Fruit fly (Drosophila melanogaster) whole organism, embryonic: ENCODE data around the gene hook.
A peak's percentile ranks its signal among the peaks of the same experiment; 100 is the strongest.

Experiments used
- Aef1 ChIP-seq: fragments of 200-800 bp; sonication (Bioruptor generic); IDR thresholded peaks from 3 replicates; pipeline ENCODE4 v1.3.6; 2022; ENCODE audit warnings: missing biosample characterization, missing genetic modification characterization
- Bteb2 ChIP-seq: fragments of 200-800 bp; sonication (Bioruptor generic); optimal IDR thresholded peaks from 2 replicates; lab custom pipeline; 2016; ENCODE audit warnings: missing biosample characterization, missing genetic modification characterization
- CG10321 ChIP-seq: fragments of 200-800 bp; sonication (Bioruptor generic); IDR thresholded peaks from 2 replicates; pipeline ENCODE4 v1.3.6; 2022; ENCODE audit warnings: missing biosample characterization, missing genetic modification characterization
- CG10366 ChIP-seq: fragments of 200-800 bp; sonication (Bioruptor generic); IDR thresholded peaks from 2 replicates; pipeline ENCODE4 v1.3.6; 2022; ENCODE audit warnings: missing biosample characterization, missing genetic modification characterization
- CG12769 ChIP-seq: fragments of 200-800 bp; sonication (Bioruptor generic); optimal IDR thresholded peaks from 2 replicates; lab custom pipeline; 2019; ENCODE audit warnings: missing biosample characterization, mild to moderate bottlenecking, missing genetic modification characterization, moderate library complexity
- CG13624 ChIP-seq: fragments of 200-800 bp; sonication (Bioruptor generic); optimal IDR thresholded peaks from 2 replicates; lab custom pipeline; 2016; ENCODE audit warnings: missing biosample characterization, missing genetic modification characterization
- CG13775 ChIP-seq: fragments of 200-800 bp; sonication (Bioruptor generic); optimal IDR thresholded peaks from 3 replicates; lab custom pipeline; 2017; ENCODE audit warnings: missing biosample characterization, mild to moderate bottlenecking, missing genetic modification characterization
- CG15073 ChIP-seq: fragments of 200-800 bp; sonication (Bioruptor generic); optimal IDR thresholded peaks from 2 replicates; lab custom pipeline; 2016; ENCODE audit warnings: missing biosample characterization, missing genetic modification characterization
- CG15601 ChIP-seq: fragments of 200-800 bp; sonication (Bioruptor generic); optimal IDR thresholded peaks from 3 replicates; lab custom pipeline; 2019; ENCODE audit warnings: missing biosample characterization, mild to moderate bottlenecking, missing genetic modification characterization, moderate library complexity
- CG16813 ChIP-seq: fragments of 200-800 bp; sonication (Bioruptor generic); IDR thresholded peaks from 3 replicates; pipeline ENCODE4 v1.3.6; 2022; ENCODE audit warnings: missing biosample characterization, missing genetic modification characterization; ENCODE audit not compliant: partially characterized antibody
- CG17361 ChIP-seq: fragments of 200-800 bp; sonication (Bioruptor generic); IDR thresholded peaks from 3 replicates; pipeline ENCODE4 v1.3.6; 2022; ENCODE audit warnings: missing biosample characterization, missing genetic modification characterization
- CG4282 ChIP-seq: fragments of 200-800 bp; sonication (Bioruptor generic); optimal IDR thresholded peaks from 2 replicates; lab custom pipeline; 2016; ENCODE audit warnings: missing biosample characterization, missing genetic modification characterization
- CG4360 ChIP-seq: fragments of 200-800 bp; sonication (Bioruptor generic); IDR thresholded peaks from 2 replicates; pipeline ENCODE4 v1.3.6; 2022; ENCODE audit warnings: missing biosample characterization, missing genetic modification characterization
- CG4424 ChIP-seq: fragments of 200-800 bp; sonication (Bioruptor generic); optimal IDR thresholded peaks from 3 replicates; lab custom pipeline; 2016; ENCODE audit warnings: missing biosample characterization, missing genetic modification characterization
- CG5180 ChIP-seq: fragments of 200-800 bp; sonication (Bioruptor generic); optimal IDR thresholded peaks from 3 replicates; lab custom pipeline; 2017; ENCODE audit warnings: missing biosample characterization, missing genetic modification characterization, mild to moderate bottlenecking, moderate library complexity, missing genetic modification reagents
- CG6683 ChIP-seq: fragments of 200-800 bp; sonication (Bioruptor generic); optimal IDR thresholded peaks from 2 replicates; lab custom pipeline; 2017; ENCODE audit warnings: missing biosample characterization, mild to moderate bottlenecking, missing genetic modification characterization, missing genetic modification reagents
- CG6765 ChIP-seq: fragments of 200-800 bp; sonication (Bioruptor generic); optimal IDR thresholded peaks from 3 replicates; lab custom pipeline; 2017; ENCODE audit warnings: missing biosample characterization, mild to moderate bottlenecking, missing genetic modification characterization
- CG7786 ChIP-seq: fragments of 200-800 bp; sonication (Bioruptor generic); optimal IDR thresholded peaks from 2 replicates; lab custom pipeline; 2016; ENCODE audit warnings: missing biosample characterization, missing genetic modification characterization
- CG7839 ChIP-seq: fragments of 200-800 bp; sonication (Bioruptor generic); optimal IDR thresholded peaks from 3 replicates; lab custom pipeline; 2018; ENCODE audit warnings: missing biosample characterization, mild to moderate bottlenecking, missing genetic modification characterization, moderate library complexity
- CG8478 ChIP-seq: fragments of >200 bp; optimal IDR thresholded peaks from 2 replicates; lab custom pipeline; 2018
- CG8944 ChIP-seq: fragments of 200-800 bp; sonication (Bioruptor generic); optimal IDR thresholded peaks from 3 replicates; lab custom pipeline; 2016; ENCODE audit warnings: missing biosample characterization, missing genetic modification characterization
- CG9437 ChIP-seq: fragments of 200-800 bp; sonication (Bioruptor generic); optimal IDR thresholded peaks from 2 replicates; lab custom pipeline; 2018; ENCODE audit warnings: missing biosample characterization, mild to moderate bottlenecking, missing genetic modification characterization
- CG9876 ChIP-seq: fragments of 200-800 bp; sonication (Bioruptor generic); optimal IDR thresholded peaks from 2 replicates; lab custom pipeline; 2016; ENCODE audit warnings: missing biosample characterization, missing genetic modification characterization
- CkIIα-i1 ChIP-seq: fragments of 200-800 bp; sonication (Bioruptor generic); IDR thresholded peaks from 2 replicates; pipeline ENCODE4 v1.3.6; 2022; ENCODE audit warnings: missing biosample characterization, missing genetic modification characterization
- Drgx ChIP-seq: fragments of 200-800 bp; sonication (Bioruptor generic); IDR thresholded peaks from 2 replicates; pipeline ENCODE4 v1.3.6; 2022; ENCODE audit warnings: missing biosample characterization, missing genetic modification characterization
- Elba2 ChIP-seq: fragments of 200-800 bp; sonication (Bioruptor generic); optimal IDR thresholded peaks from 3 replicates; lab custom pipeline; 2016; ENCODE audit warnings: missing biosample characterization, missing genetic modification characterization
- Fer2 ChIP-seq: fragments of 200-800 bp; sonication (Bioruptor generic); optimal IDR thresholded peaks from 2 replicates; lab custom pipeline; 2018; ENCODE audit warnings: missing biosample characterization, mild to moderate bottlenecking, missing genetic modification characterization, moderate library complexity
- H2.0 ChIP-seq: fragments of 200-800 bp; sonication (Bioruptor generic); IDR thresholded peaks from 2 replicates; pipeline ENCODE4 v1.3.6; 2022; ENCODE audit warnings: missing biosample characterization, missing genetic modification characterization
- HLH4C ChIP-seq: fragments of 200-800 bp; sonication (Bioruptor generic); IDR thresholded peaks from 3 replicates; pipeline ENCODE4 v1.3.6; 2022; ENCODE audit warnings: missing biosample characterization, missing genetic modification characterization; ENCODE audit not compliant: partially characterized antibody
- Nf-YA ChIP-seq: fragments of 200-800 bp; sonication (Bioruptor generic); IDR thresholded peaks from 2 replicates; pipeline ENCODE4 v1.3.6; 2022; ENCODE audit warnings: missing biosample characterization, missing genetic modification characterization
- NfI ChIP-seq: fragments of 200-800 bp; sonication (Bioruptor generic); optimal IDR thresholded peaks from 3 replicates; lab custom pipeline; 2018; ENCODE audit warnings: missing biosample characterization, mild to moderate bottlenecking, missing genetic modification characterization, moderate library complexity
- az2 ChIP-seq: fragments of 200-800 bp; sonication (Bioruptor generic); optimal IDR thresholded peaks from 3 replicates; lab custom pipeline; 2016; ENCODE audit warnings: missing biosample characterization, missing genetic modification characterization
- cas ChIP-seq: fragments of 200-800 bp; sonication (Bioruptor generic); IDR thresholded peaks from 2 replicates; pipeline ENCODE4 v1.3.6; 2022; ENCODE audit warnings: missing biosample characterization, missing genetic modification characterization
- chif ChIP-seq, 2 experiments: fragments of 200-800 bp; sonication (Bioruptor generic); optimal IDR thresholded peaks; 3 replicates each; lab custom pipeline; 2016; ENCODE audit warnings: missing biosample characterization in 2 of 2, missing genetic modification characterization in 2 of 2
- chinmo ChIP-seq: fragments of 200-800 bp; sonication (Bioruptor generic); IDR thresholded peaks from 4 replicates; pipeline ENCODE4 v1.3.6; 2022; ENCODE audit warnings: missing biosample characterization, missing genetic modification characterization; ENCODE audit not compliant: partially characterized antibody
- dmrt11E ChIP-seq: fragments of 200-800 bp; sonication (Bioruptor generic); optimal IDR thresholded peaks from 3 replicates; lab custom pipeline; 2018; ENCODE audit warnings: missing biosample characterization, mild to moderate bottlenecking, missing genetic modification characterization, moderate library complexity
- emc ChIP-seq: fragments of 200-800 bp; sonication (Bioruptor generic); optimal IDR thresholded peaks from 2 replicates; lab custom pipeline; 2016; ENCODE audit warnings: missing biosample characterization, missing genetic modification characterization
- ftz-f1 ChIP-seq: fragments of 200-800 bp; sonication (Bioruptor generic); optimal IDR thresholded peaks from 2 replicates; lab custom pipeline; 2016; ENCODE audit warnings: missing biosample characterization, missing genetic modification characterization
- h ChIP-seq: fragments of >200 bp; optimal IDR thresholded peaks from 2 replicates; lab custom pipeline; 2017
- knrl ChIP-seq: fragments of 200-800 bp; sonication (Bioruptor generic); IDR thresholded peaks from 3 replicates; pipeline ENCODE4 v1.3.6; 2022; ENCODE audit warnings: missing biosample characterization, missing genetic modification characterization; ENCODE audit not compliant: partially characterized antibody
- lilli ChIP-seq: fragments of 200-800 bp; sonication (Bioruptor generic); optimal IDR thresholded peaks from 3 replicates; lab custom pipeline; 2016; ENCODE audit warnings: missing biosample characterization, missing genetic modification characterization
- org-1 ChIP-seq: fragments of 200-800 bp; sonication (Bioruptor generic); optimal IDR thresholded peaks from 2 replicates; lab custom pipeline; 2017; ENCODE audit warnings: missing biosample characterization, missing genetic modification characterization
- pan ChIP-seq, 4 experiments: fragments of >200 bp in 3 of 4; fragments of 200-800 bp in 1 of 4; sonication (Bioruptor generic) in 1 of 4; optimal IDR thresholded peaks in 3 of 4; IDR thresholded peaks in 1 of 4; 2 replicates each; pipeline versions ENCODE4 v1.3.6 to Lab custom; 2017 to 2022; ENCODE audit warnings: missing biosample characterization in 2 of 4, missing genetic modification characterization in 2 of 4, mixed read lengths in 1 of 4
- ro ChIP-seq: fragments of 200-800 bp; sonication (Bioruptor generic); IDR thresholded peaks from 2 replicates; pipeline ENCODE4 v1.3.6; 2022; ENCODE audit warnings: missing biosample characterization, missing genetic modification characterization
- sob ChIP-seq: fragments of 200-800 bp; sonication (Bioruptor generic); IDR thresholded peaks from 2 replicates; pipeline ENCODE4 v1.3.6; 2022; ENCODE audit warnings: missing biosample characterization, missing genetic modification characterization
- stwl ChIP-seq: fragments of 200-800 bp; sonication (Bioruptor generic); optimal IDR thresholded peaks from 3 replicates; lab custom pipeline; 2018; ENCODE audit warnings: missing biosample characterization, mild to moderate bottlenecking, missing genetic modification characterization, moderate library complexity
- tio ChIP-seq: fragments of 200-800 bp; sonication (Bioruptor generic); optimal IDR thresholded peaks from 2 replicates; lab custom pipeline; 2017; ENCODE audit warnings: missing biosample characterization, missing genetic modification characterization, inconsistent platforms
- tna ChIP-seq: fragments of 200-800 bp; sonication (Bioruptor generic); IDR thresholded peaks from 2 replicates; pipeline ENCODE4 v1.3.6; 2022; ENCODE audit warnings: missing biosample characterization, missing genetic modification characterization; ENCODE audit not compliant: partially characterized antibody
- trh ChIP-seq: fragments of 200-800 bp; sonication (Bioruptor generic); optimal IDR thresholded peaks from 2 replicates; lab custom pipeline; 2016; ENCODE audit warnings: missing biosample characterization, missing genetic modification characterization
- unpg ChIP-seq: fragments of 200-800 bp; sonication (Bioruptor generic); optimal IDR thresholded peaks from 3 replicates; lab custom pipeline; 2018; ENCODE audit warnings: missing biosample characterization, mild to moderate bottlenecking, missing genetic modification characterization, moderate library complexity

The hook gene

DNA sequence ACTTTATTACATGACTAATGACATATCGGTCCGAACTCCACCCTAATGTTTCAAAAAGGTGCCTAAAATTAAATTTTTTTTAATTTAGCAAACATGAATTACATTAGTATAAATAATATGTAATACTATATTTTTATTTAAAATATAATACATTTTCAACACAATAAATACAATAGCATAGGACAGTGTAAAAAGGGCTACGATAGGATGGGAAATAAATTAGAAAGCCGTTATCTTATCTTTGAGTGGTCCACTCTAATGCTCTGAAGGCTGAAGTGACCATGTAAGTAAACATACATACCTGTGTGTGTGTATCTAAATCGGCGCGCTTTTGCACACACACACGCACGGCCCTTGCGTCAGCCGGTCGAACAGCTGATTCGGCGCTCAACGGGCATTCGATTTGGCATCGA, 30.3 kb downstream of the hook start, which contains the start of gene CG31793 (continued):
- TF ChIP-seq CG15601 (tag; lab: Kevin White, UChicago), result no peak
- no peak for TF ChIP-seq ro (GFP tag; lab: Robert Waterston, UW)
- peak; percentile 70 for TF ChIP-seq unpg (GFP tag; lab: Kevin White, UChicago)
- no peak for TF ChIP-seq emc
- TF ChIP-seq CG8944 (GFP tag; lab: Kevin White, UChicago), result no peak
- peak; percentile 40 for TF ChIP-seq CG9437
- no peak for TF ChIP-seq knrl (GFP tag; lab: Robert Waterston, UW)
- TF ChIP-seq CG9876 (GFP tag; lab: Kevin White, UChicago), result no peak
- TF ChIP-seq CG17361 (GFP tag; lab: Robert Waterston, UW), result peak; percentile 68; the same call in 2 of the 3 replicates
- no peak for TF ChIP-seq CG16813 (GFP tag; lab: Robert Waterston, UW)
- TF ChIP-seq tna (GFP tag; lab: Robert Waterston, UW), result no peak
- no peak for TF ChIP-seq Bteb2 (GFP tag; lab: Kevin White, UChicago)
- TF ChIP-seq dmrt11E (tag; lab: Kevin White, UChicago), result no peak
- TF ChIP-seq CG6765, result peak; percentile 13
- no peak for TF ChIP-seq pan (optimal IDR thresholded peaks at IDR 0.05; lab: Kevin White, UChicago)
- TF ChIP-seq pan (GFP tag; optimal IDR thresholded peaks at IDR 0.05 in 1 of 2, IDR thresholded peaks at IDR 0.05 in 1 of 2), result peak in 1 of 2 experiments; percentile 63
- no peak for TF ChIP-seq CkIIα-i1 (GFP tag; lab: Robert Waterston, UW)
- peak; percentile 23 for TF ChIP-seq CG4424
- no peak for TF ChIP-seq CG5180 (GFP tag; lab: Kevin White, UChicago)
- no peak for TF ChIP-seq Elba2
- no peak for TF ChIP-seq h (lab: Kevin White, UChicago)
- TF ChIP-seq tio (GFP tag; lab: Kevin White, UChicago), result no peak
- TF ChIP-seq org-1 (GFP tag; lab: Kevin White, UChicago), result no peak
- TF ChIP-seq CG8478 (lab: Kevin White, UChicago), result no peak
- no peak for TF ChIP-seq CG4282 (GFP tag; lab: Kevin White, UChicago)
- TF ChIP-seq Nf-YA (GFP tag; lab: Robert Waterston, UW), result no peak
- TF ChIP-seq chinmo, result peak; percentile 65; the same call in 2 of the 4 replicates
- no peak for TF ChIP-seq Fer2
- peak; percentile 65 for TF ChIP-seq CG7839 (tag; lab: Kevin White, UChicago)
- 0 out of 2 replicates have a peak, but pooled peaks have one; percentile 38 for TF ChIP-seq cas
- TF ChIP-seq CG7786, result no peak
- no peak for TF ChIP-seq CG15073 (GFP tag; lab: Kevin White, UChicago)
- peak; percentile 73 for TF ChIP-seq Drgx
- peak; percentile 52 for TF ChIP-seq CG6683 (GFP tag; lab: Kevin White, UChicago)
- TF ChIP-seq CG13775 (GFP tag; lab: Kevin White, UChicago), result peak; percentile 46
- TF ChIP-seq Aef1 (GFP tag; lab: Robert Waterston, UW), result 0 out of 3 replicates have a peak, but pooled peaks have one; percentile 16
- 0 out of 2 replicates have a peak, but pooled peaks have one; percentile 24 for TF ChIP-seq CG10366 (GFP tag; lab: Robert Waterston, UW)
- TF ChIP-seq stwl, result no peak
- TF ChIP-seq CG13624 (GFP tag; lab: Kevin White, UChicago), result peak; percentile 2
- TF ChIP-seq CG12769, result no peak
- TF ChIP-seq H2.0 (GFP tag; lab: Robert Waterston, UW), result 0 out of 2 replicates have a peak, but pooled peaks have one; percentile 22
- no peak for TF ChIP-seq trh (GFP tag; lab: Kevin White, UChicago)
- no peak for TF ChIP-seq CG4360 (GFP tag; lab: Robert Waterston, UW)
- no peak for TF ChIP-seq HLH4C (GFP tag; lab: Robert Waterston, UW)
- peak; percentile 29 for TF ChIP-seq az2 (GFP tag; lab: Kevin White, UChicago)
- no peak for TF ChIP-seq chif (GFP tag; optimal IDR thresholded peaks at IDR 0.05; lab: Kevin White, UChicago)
- TF ChIP-seq CG10321 (GFP tag; lab: Robert Waterston, UW), result peak; percentile 33; the same call in 1 of the 2 replicates
- peak; percentile 25 for TF ChIP-seq lilli
- peak; percentile 41; the same call in 1 of the 2 replicates for TF ChIP-seq sob
- peak; percentile 58 for TF ChIP-seq NfI (GFP tag; lab: Kevin White, UChicago)
- TF ChIP-seq ftz-f1, result peak; percentile 83
